Worm (Caenorhabditis elegans) whole organism, mixed stage, embryonic: ENCODE measurements around the gene sipa-1.

Experiments
- M03D4.4 ChIP-seq: sonication (generic microtip); optimal IDR thresholded peaks from 2 replicates; lab custom pipeline; 2017; ENCODE audit warnings: mild to moderate bottlenecking, missing genetic modification characterization, missing compliant biosample characterization
- blmp-1 ChIP-seq: fragments of 150-350 bp; optimal IDR thresholded peaks from 2 replicates; lab custom pipeline; 2014; ENCODE audit warnings: missing biosample characterization, missing genetic modification characterization
- flh-1 ChIP-seq: fragments of 200-800 bp; sonication (Bioruptor generic); optimal IDR thresholded peaks from 2 replicates; lab custom pipeline; 2018; ENCODE audit warnings: mild to moderate bottlenecking, missing genetic modification characterization, moderate library complexity, missing compliant biosample characterization
- hlh-1 ChIP-seq: fragments of 150-350 bp; optimal IDR thresholded peaks from 2 replicates; lab custom pipeline; 2014; ENCODE audit warnings: missing biosample characterization, missing genetic modification reagents, missing genetic modification characterization
- lsy-2 ChIP-seq: fragments of 150-350 bp; optimal IDR thresholded peaks from 2 replicates; lab custom pipeline; 2014; ENCODE audit warnings: missing biosample characterization, missing genetic modification characterization
- mep-1 ChIP-seq: fragments of 150-350 bp; optimal IDR thresholded peaks from 2 replicates; lab custom pipeline; 2017; ENCODE audit warnings: missing biosample characterization, missing genetic modification reagents, missing genetic modification characterization, inconsistent platforms
- mls-2 ChIP-seq: sonication (generic microtip); optimal IDR thresholded peaks from 2 replicates; lab custom pipeline; 2016; ENCODE audit warnings: mild to moderate bottlenecking, missing genetic modification characterization, moderate library complexity, missing compliant biosample characterization
- nhr-12 ChIP-seq: fragments of 150-350 bp; optimal IDR thresholded peaks from 2 replicates; lab custom pipeline; 2014; ENCODE audit warnings: missing biosample characterization, missing genetic modification characterization
- nhr-2 ChIP-seq: fragments of 150-350 bp; optimal IDR thresholded peaks from 2 replicates; lab custom pipeline; 2014; ENCODE audit warnings: missing biosample characterization, missing genetic modification characterization
- nhr-28 ChIP-seq: fragments of 150-350 bp; optimal IDR thresholded peaks from 2 replicates; lab custom pipeline; 2014; ENCODE audit warnings: missing biosample characterization, missing genetic modification characterization
- nhr-76 ChIP-seq: sonication (generic microtip); optimal IDR thresholded peaks from 2 replicates; lab custom pipeline; 2017; ENCODE audit warnings: missing biosample characterization, missing genetic modification characterization
- unc-62 ChIP-seq: fragments of 150-350 bp; optimal IDR thresholded peaks from 2 replicates; lab custom pipeline; 2014; ENCODE audit warnings: missing biosample characterization, missing genetic modification reagents, missing genetic modification characterization

sipa-1 gene

DNA sequence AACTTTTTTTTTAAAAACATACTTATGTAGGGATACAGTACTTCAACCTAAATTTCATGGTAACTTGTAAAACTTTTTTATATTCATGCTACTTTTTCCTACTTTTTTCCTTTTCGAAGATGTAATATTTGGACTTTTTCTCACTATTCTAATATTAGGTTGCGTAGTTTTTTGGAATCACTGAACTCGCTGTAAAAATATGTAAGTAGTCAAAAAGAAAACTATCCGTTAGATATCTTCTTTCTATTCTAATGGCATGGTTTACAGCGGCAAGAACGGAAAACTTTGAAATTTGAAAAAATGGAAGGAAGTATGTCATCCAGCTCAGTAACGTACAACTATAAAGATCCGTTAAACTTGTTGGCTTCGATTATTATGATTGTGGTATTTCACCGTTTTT is 47.7 kb downstream of the sipa-1 start, which contains the start of gene srx-82:
Gene srx-82 (plus strand): TSS at position 301 of the 400 bp plus-strand sequence.
- no peak for TF ChIP-seq nhr-28 (tag; lab: Kevin White, UChicago)

- TF ChIP-seq lsy-2 (tag; lab: Kevin White, UChicago) (no peak), unc-62 (GFP tag; lab: Kevin White, UChicago) (no peak), flh-1 (GFP tag; lab: Kevin White, UChicago) (no peak), M03D4.4 (tag; lab: Kevin White, UChicago) (no peak)
These were observed 52.0 kb downstream of the sipa-1 start for ce11 chrV:11585122-11585521.

DNA sequence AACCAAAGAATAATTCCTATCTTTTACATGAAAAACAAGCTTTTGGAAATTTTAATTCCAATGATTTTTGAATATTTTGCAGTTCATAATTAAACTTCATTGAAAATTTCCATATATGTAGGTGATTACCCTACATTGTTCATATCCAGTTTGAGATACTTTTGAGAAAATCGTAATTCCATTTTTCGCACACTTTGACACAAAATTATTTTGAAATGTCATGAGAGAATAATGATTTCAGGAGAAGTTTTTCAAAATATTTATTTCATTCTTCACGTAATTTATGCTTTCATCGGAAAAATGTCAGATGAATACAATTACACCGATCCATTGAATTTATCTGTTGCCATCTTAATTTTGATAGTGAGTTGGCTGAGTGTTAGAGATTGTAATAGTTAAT is 53.9 kb downstream of the sipa-1 start, which contains the start of gene srx-88:
Gene srx-88 (plus strand): TSS at position 301 of the 400 bp plus-strand sequence.
- TF ChIP-seq blmp-1 (tag; lab: Kevin White, UChicago) = no peak
- TF ChIP-seq mep-1 (tag; lab: Kevin White, UChicago) = no peak
- no peak for TF ChIP-seq mls-2 (tag; lab: Kevin White, UChicago)
- TF ChIP-seq nhr-2 (tag; lab: Kevin White, UChicago) = no peak
- TF ChIP-seq nhr-76 = no peak
- TF ChIP-seq hlh-1 (tag; lab: Kevin White, UChicago) = no peak
- no peak for TF ChIP-seq lsy-2 (tag; lab: Kevin White, UChicago)
- no peak for TF ChIP-seq nhr-12 (tag; lab: Kevin White, UChicago)
